Worm (Caenorhabditis elegans) whole organism, midembryonic: ENCODE measurements around the gene nep-1.

Source experiments
- T22C8.4 ChIP-seq: fragments of 200-800 bp; sonication (Bioruptor generic); IDR thresholded peaks from 2 replicates; pipeline ENCODE4 v1.3.6; 2022; ENCODE audit warnings: missing genetic modification characterization, missing compliant biosample characterization
- flt-1 ChIP-seq: fragments of 200-800 bp; sonication (Bioruptor generic); IDR thresholded peaks from 2 replicates; pipeline ENCODE4 v1.3.6; 2022; ENCODE audit warnings: missing genetic modification characterization, missing compliant biosample characterization
- ref-1 ChIP-seq: fragments of 200-800 bp; sonication (Bioruptor generic); conservative IDR thresholded peaks from 2 replicates; pipeline ENCODE4 v1.3.6; 2022; ENCODE audit warnings: missing genetic modification reagents, missing genetic modification characterization, missing compliant biosample characterization
- tab-1 ChIP-seq: fragments of 200-800 bp; sonication (Bioruptor generic); IDR thresholded peaks from 2 replicates; pipeline ENCODE4 v1.3.6; 2022; ENCODE audit warnings: missing genetic modification characterization, missing compliant biosample characterization
- ztf-23 ChIP-seq: fragments of 200-800 bp; sonication (Bioruptor generic); IDR thresholded peaks from 2 replicates; pipeline ENCODE4 v1.3.6; 2022; ENCODE audit warnings: missing genetic modification reagents, missing genetic modification characterization, missing compliant biosample characterization

DNA sequence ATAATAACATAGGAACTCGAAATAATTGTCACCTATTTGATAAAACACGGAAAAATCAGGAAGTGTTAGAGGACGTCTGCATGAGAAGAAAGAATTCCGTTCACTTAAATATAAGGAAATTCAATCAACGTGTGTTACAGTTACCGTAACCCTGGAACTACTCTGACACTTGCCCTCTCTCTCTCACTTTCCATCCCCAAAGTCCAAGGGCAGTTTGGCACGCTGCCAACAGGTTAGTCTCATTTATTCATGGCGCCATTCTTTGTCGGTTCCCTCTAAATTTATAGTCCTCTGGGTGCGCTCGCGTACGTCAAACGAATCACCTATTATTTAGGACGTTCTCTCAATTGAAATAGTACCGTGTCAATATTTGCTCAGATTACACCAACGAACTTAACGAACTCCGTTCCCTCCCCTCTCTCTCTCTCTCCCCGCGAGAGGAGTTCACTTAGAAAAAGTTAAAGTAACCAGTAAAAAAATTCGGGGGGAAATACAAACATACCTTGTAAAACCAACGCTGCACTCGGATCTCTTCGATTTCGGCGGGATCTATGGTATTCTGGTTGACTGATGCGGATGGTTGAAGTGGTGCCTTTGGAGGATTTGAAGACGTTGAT lies 36.2 kb downstream of the nep-1 start:
- TF ChIP-seq ref-1 (GFP tag; lab: Robert Waterston, UW) (no peak), flt-1 (GFP tag; lab: Robert Waterston, UW) (no peak), ztf-23 (no peak), T22C8.4 (GFP tag; lab: Robert Waterston, UW) (no peak), tab-1 (no peak)
